Fruit fly (Drosophila melanogaster) whole organism, larva: Measurements from ENCODE around the gene CG12499.
A peak's percentile ranks its signal among the peaks of the same experiment; 100 is the strongest.

Source experiments
- noc ChIP-seq: fragments of 200-800 bp; sonication (Bioruptor generic); optimal IDR thresholded peaks from 3 replicates; lab custom pipeline; 2019; ENCODE audit warnings: missing biosample characterization, mild to moderate bottlenecking, missing genetic modification characterization, moderate library complexity

Gene CG12499

dm6 chr3R:22410537-22411360 lies 35.6 kb downstream of the CG12499 start, which contains the start of the genes CG13850 and lqfR:
Gene CG13850 (minus strand): TSS chr3R:22410915.
Gene lqfR (plus strand): TSS chr3R:22411301.
- TF ChIP-seq noc (tag; lab: Kevin White, UChicago) = peak; percentile 66

- TF ChIP-seq noc (tag; lab: Kevin White, UChicago) = no peak
Observed at dm6 chr3R:22405639-22406038, 40.7 kb downstream of the CG12499 start, which contains the start of gene CG13855. Gene CG13855 (plus strand): TSS chr3R:22405939.

- no peak for TF ChIP-seq noc (tag; lab: Kevin White, UChicago)
Observed at dm6 chr3R:22402355-22402754, 44.0 kb downstream of the CG12499 start, which contains the start of gene CG13856. Gene CG13856 (plus strand): TSS chr3R:22402655.

- TF ChIP-seq noc (tag; lab: Kevin White, UChicago) = no peak
Observed at dm6 chr3R:22400246-22400645, 46.1 kb downstream of the CG12499 start.

dm6 chr3R:22397068-22397700 lies 49.2 kb downstream of the CG12499 start:
- TF ChIP-seq noc (tag; lab: Kevin White, UChicago) = no peak

- peak; percentile 3 for TF ChIP-seq noc (tag; lab: Kevin White, UChicago)
Observed at dm6 chr3R:22396238-22396772, 50.1 kb downstream of the CG12499 start.

- TF ChIP-seq noc (tag; lab: Kevin White, UChicago) = no peak
Observed at dm6 chr3R:22395409-22396178, 50.8 kb downstream of the CG12499 start.

- no peak for TF ChIP-seq noc (tag; lab: Kevin White, UChicago)
Observed at dm6 chr3R:22394004-22394403, 52.4 kb downstream of the CG12499 start, which contains the start of gene CG13857. Gene CG13857 (minus strand): TSS chr3R:22394104.
